Fruit fly (Drosophila melanogaster) whole organism, embryonic: Measurements from ENCODE around the gene lectin-37Da.

Experiments used
- Adf1 ChIP-seq: fragments of 200-800 bp; sonication (Bioruptor generic); IDR thresholded peaks from 2 replicates; pipeline ENCODE4 v1.3.6; 2022; ENCODE audit warnings: missing biosample characterization, missing genetic modification characterization
- CG10274 ChIP-seq: fragments of 200-800 bp; sonication (Bioruptor generic); optimal IDR thresholded peaks from 3 replicates; lab custom pipeline; 2017; ENCODE audit warnings: missing biosample characterization, mild to moderate bottlenecking, missing genetic modification characterization
- CG10366 ChIP-seq: fragments of 200-800 bp; sonication (Bioruptor generic); IDR thresholded peaks from 2 replicates; pipeline ENCODE4 v1.3.6; 2022; ENCODE audit warnings: missing biosample characterization, missing genetic modification characterization
- CG11504 ChIP-seq: fragments of 200-800 bp; sonication (Bioruptor generic); optimal IDR thresholded peaks from 3 replicates; lab custom pipeline; 2019; ENCODE audit warnings: missing biosample characterization, mild to moderate bottlenecking, missing genetic modification characterization, moderate library complexity
- CG12219 ChIP-seq: fragments of 200-800 bp; sonication (Bioruptor generic); optimal IDR thresholded peaks from 3 replicates; lab custom pipeline; 2018; ENCODE audit warnings: missing biosample characterization, mild to moderate bottlenecking, missing genetic modification characterization
- CG13424 ChIP-seq: fragments of 200-800 bp; sonication (Bioruptor generic); optimal IDR thresholded peaks from 2 replicates; lab custom pipeline; 2019; ENCODE audit warnings: missing biosample characterization, mild to moderate bottlenecking, missing genetic modification characterization, moderate library complexity
- CG14014 ChIP-seq: fragments of 200-800 bp; sonication (Bioruptor generic); IDR thresholded peaks from 2 replicates; pipeline ENCODE4 v1.3.6; 2022; ENCODE audit warnings: missing biosample characterization, missing genetic modification characterization
- CG14860 ChIP-seq: fragments of 200-800 bp; sonication (Bioruptor generic); IDR thresholded peaks from 3 replicates; pipeline ENCODE4 v1.3.6; 2022; ENCODE audit warnings: missing biosample characterization, missing genetic modification characterization; ENCODE audit not compliant: partially characterized antibody
- CG17361 ChIP-seq: fragments of 200-800 bp; sonication (Bioruptor generic); IDR thresholded peaks from 3 replicates; pipeline ENCODE4 v1.3.6; 2022; ENCODE audit warnings: missing biosample characterization, missing genetic modification characterization
- CG17568 ChIP-seq: fragments of 200-800 bp; sonication (Bioruptor generic); optimal IDR thresholded peaks from 2 replicates; lab custom pipeline; 2018; ENCODE audit warnings: missing biosample characterization, mild to moderate bottlenecking, missing genetic modification characterization, moderate library complexity
- CG1792 ChIP-seq: fragments of 200-800 bp; sonication (Bioruptor generic); optimal IDR thresholded peaks from 2 replicates; lab custom pipeline; 2016; ENCODE audit warnings: missing biosample characterization, missing genetic modification characterization
- CG18262 ChIP-seq: fragments of 200-800 bp; optimal IDR thresholded peaks from 3 replicates; lab custom pipeline; 2019; ENCODE audit warnings: missing biosample characterization, mild to moderate bottlenecking, missing genetic modification characterization, moderate library complexity
- CG1832 ChIP-seq: fragments of 200-800 bp; sonication (Bioruptor generic); optimal IDR thresholded peaks from 2 replicates; lab custom pipeline; 2017; ENCODE audit warnings: missing biosample characterization, mild to moderate bottlenecking, missing genetic modification characterization, inconsistent platforms
- CG18599 ChIP-seq: fragments of 200-800 bp; sonication (Bioruptor generic); optimal IDR thresholded peaks from 3 replicates; lab custom pipeline; 2017; ENCODE audit warnings: missing biosample characterization, missing genetic modification characterization, mild to moderate bottlenecking, moderate library complexity, missing genetic modification reagents
- CG2712 ChIP-seq: fragments of 200-800 bp; optimal IDR thresholded peaks from 3 replicates; lab custom pipeline; 2019; ENCODE audit warnings: missing biosample characterization, mild to moderate bottlenecking, missing genetic modification characterization, moderate library complexity
- CG3281 ChIP-seq: fragments of 200-800 bp; sonication (Bioruptor generic); optimal IDR thresholded peaks from 3 replicates; lab custom pipeline; 2017; ENCODE audit warnings: missing biosample characterization, mild to moderate bottlenecking, missing genetic modification characterization
- CG34376 ChIP-seq: fragments of 200-800 bp; sonication (Bioruptor generic); optimal IDR thresholded peaks from 2 replicates; lab custom pipeline; 2018; ENCODE audit warnings: missing biosample characterization, mild to moderate bottlenecking, missing genetic modification characterization
- CG4282 ChIP-seq: fragments of 200-800 bp; sonication (Bioruptor generic); optimal IDR thresholded peaks from 2 replicates; lab custom pipeline; 2016; ENCODE audit warnings: missing biosample characterization, missing genetic modification characterization
- CG4854 ChIP-seq: fragments of 200-800 bp; sonication (Bioruptor generic); optimal IDR thresholded peaks from 2 replicates; lab custom pipeline; 2016; ENCODE audit warnings: missing biosample characterization, missing genetic modification characterization, inconsistent platforms
- CG7839 ChIP-seq: fragments of 200-800 bp; sonication (Bioruptor generic); optimal IDR thresholded peaks from 3 replicates; lab custom pipeline; 2018; ENCODE audit warnings: missing biosample characterization, mild to moderate bottlenecking, missing genetic modification characterization, moderate library complexity
- CG9609 ChIP-seq: fragments of 200-800 bp; sonication (Bioruptor generic); optimal IDR thresholded peaks from 3 replicates; lab custom pipeline; 2016; ENCODE audit warnings: missing biosample characterization, missing genetic modification characterization
- CkIIα-i1 ChIP-seq: fragments of 200-800 bp; sonication (Bioruptor generic); IDR thresholded peaks from 2 replicates; pipeline ENCODE4 v1.3.6; 2022; ENCODE audit warnings: missing biosample characterization, missing genetic modification characterization
- Dad ChIP-seq: fragments of 200-800 bp; sonication (Bioruptor generic); optimal IDR thresholded peaks from 3 replicates; lab custom pipeline; 2016; ENCODE audit warnings: missing biosample characterization, missing genetic modification characterization
- Deaf1 ChIP-seq: fragments of 200-800 bp; optimal IDR thresholded peaks from 3 replicates; lab custom pipeline; 2019; ENCODE audit warnings: missing biosample characterization, mild to moderate bottlenecking, missing genetic modification characterization, moderate library complexity
- Elba2 ChIP-seq: fragments of 200-800 bp; sonication (Bioruptor generic); optimal IDR thresholded peaks from 3 replicates; lab custom pipeline; 2016; ENCODE audit warnings: missing biosample characterization, missing genetic modification characterization
- Med ChIP-seq: fragments of 200-800 bp; sonication (Bioruptor generic); peaks from one replicate; lab custom pipeline; 2016; ENCODE audit warnings: missing biosample characterization, missing genetic modification characterization, mild to moderate bottlenecking, inconsistent platforms, moderate library complexity
- Meics ChIP-seq: fragments of 200-800 bp; sonication (Bioruptor generic); optimal IDR thresholded peaks from 2 replicates; lab custom pipeline; 2017; ENCODE audit warnings: missing biosample characterization, mild to moderate bottlenecking, missing genetic modification characterization
- Trl ChIP-seq, 3 experiments: fragments of >200 bp in 2 of 3; fragments of 200-800 bp in 1 of 3; sonication (Bioruptor generic) in 1 of 3; optimal IDR thresholded peaks; 2 replicates in 1 of 3; 3 replicates in 2 of 3; lab custom pipeline; 2016 to 2017; ENCODE audit warnings: missing biosample characterization in 1 of 3, missing genetic modification characterization in 1 of 3
- ab ChIP-seq: fragments of 200-800 bp; sonication (Bioruptor generic); optimal IDR thresholded peaks from 2 replicates; lab custom pipeline; 2016; ENCODE audit warnings: missing biosample characterization, missing genetic modification characterization
- bigmax ChIP-seq: fragments of 200-800 bp; sonication (Bioruptor generic); optimal IDR thresholded peaks from 2 replicates; lab custom pipeline; 2018; ENCODE audit warnings: missing biosample characterization, mild to moderate bottlenecking, missing genetic modification characterization
- br ChIP-seq: fragments of >200 bp; optimal IDR thresholded peaks from 2 replicates; lab custom pipeline; 2017
- cg ChIP-seq: fragments of 200-800 bp; sonication (Bioruptor generic); optimal IDR thresholded peaks from 3 replicates; lab custom pipeline; 2019; ENCODE audit warnings: missing biosample characterization, mild to moderate bottlenecking, missing genetic modification characterization, moderate library complexity
- chm ChIP-seq: fragments of 200-800 bp; sonication (Bioruptor generic); IDR thresholded peaks from 2 replicates; pipeline ENCODE4 v1.3.6; 2022; ENCODE audit warnings: missing biosample characterization, missing genetic modification characterization
- crol ChIP-seq: fragments of 200-800 bp; sonication (Bioruptor generic); IDR thresholded peaks from 2 replicates; pipeline ENCODE4 v1.3.6; 2022; ENCODE audit warnings: missing biosample characterization, missing genetic modification characterization
- ewg ChIP-seq: fragments of 200-800 bp; sonication (Bioruptor generic); optimal IDR thresholded peaks from 3 replicates; lab custom pipeline; 2017; ENCODE audit warnings: mild to moderate bottlenecking, missing biosample characterization, missing genetic modification reagents, missing genetic modification characterization
- eyg ChIP-seq: fragments of 200-800 bp; sonication (Bioruptor generic); optimal IDR thresholded peaks from 3 replicates; lab custom pipeline; 2016; ENCODE audit warnings: missing biosample characterization, missing genetic modification characterization
- fru ChIP-seq: fragments of >200 bp; optimal IDR thresholded peaks from 2 replicates; lab custom pipeline; 2017
- gcm2 ChIP-seq: fragments of 200-800 bp; sonication (Bioruptor generic); optimal IDR thresholded peaks from 2 replicates; lab custom pipeline; 2016; ENCODE audit warnings: missing biosample characterization, missing genetic modification characterization
- gsb-n ChIP-seq: fragments of 200-800 bp; sonication (Bioruptor generic); optimal IDR thresholded peaks from 3 replicates; lab custom pipeline; 2018; ENCODE audit warnings: missing biosample characterization, mild to moderate bottlenecking, missing genetic modification characterization
- jumu ChIP-seq: fragments of 200-800 bp; sonication (Bioruptor generic); optimal IDR thresholded peaks from 3 replicates; lab custom pipeline; 2016; ENCODE audit warnings: missing biosample characterization, missing genetic modification characterization
- mirr ChIP-seq: fragments of 200-800 bp; sonication (Bioruptor generic); optimal IDR thresholded peaks from 3 replicates; lab custom pipeline; 2018; ENCODE audit warnings: missing biosample characterization, mild to moderate bottlenecking, missing genetic modification characterization
- sd ChIP-seq: fragments of 200-800 bp; sonication (Bioruptor generic); optimal IDR thresholded peaks from 3 replicates; lab custom pipeline; 2018; ENCODE audit warnings: missing biosample characterization, mild to moderate bottlenecking, missing genetic modification characterization, moderate library complexity
- sens ChIP-seq: fragments of 200-800 bp; sonication (Bioruptor generic); peaks from one replicate; lab custom pipeline; 2016; ENCODE audit warnings: missing biosample characterization, missing genetic modification characterization
- sisA ChIP-seq: fragments of 200-800 bp; sonication (Bioruptor generic); IDR thresholded peaks from 2 replicates; pipeline ENCODE4 v1.3.6; 2022; ENCODE audit warnings: missing biosample characterization, missing genetic modification characterization
- ssp ChIP-seq: fragments of 200-800 bp; sonication (Bioruptor generic); IDR thresholded peaks from 2 replicates; pipeline ENCODE4 v1.3.6; 2022; ENCODE audit warnings: missing biosample characterization, missing genetic modification characterization
- tup ChIP-seq: fragments of 200-800 bp; sonication (Bioruptor generic); optimal IDR thresholded peaks from 2 replicates; lab custom pipeline; 2016; ENCODE audit warnings: missing biosample characterization, mild to moderate bottlenecking, missing genetic modification characterization, moderate library complexity
- twi ChIP-seq: fragments of 200-800 bp; optimal IDR thresholded peaks from 2 replicates; lab custom pipeline; 2019; ENCODE audit warnings: missing biosample characterization, mild to moderate bottlenecking, missing genetic modification characterization, moderate library complexity
- z ChIP-seq: fragments of 200-800 bp; sonication (Bioruptor generic); IDR thresholded peaks from 3 replicates; pipeline ENCODE4 v1.3.6; 2022; ENCODE audit warnings: missing biosample characterization, missing genetic modification characterization

The lectin-37Da gene

dm6 chr2L:19413118-19413893, 4.8 kb upstream of the lectin-37Da start (continued):
- TF ChIP-seq Elba2 (GFP tag; lab: Kevin White, UChicago) = peak; percentile 2
- 0 out of 3 replicates have a peak, but pooled peaks have one; percentile 24 for TF ChIP-seq CG17361 (GFP tag; lab: Robert Waterston, UW)
- TF ChIP-seq ewg = no peak
- TF ChIP-seq CG18262 = peak; percentile 14
- TF ChIP-seq fru (lab: Kevin White, UChicago) = no peak
- TF ChIP-seq twi (tag; lab: Kevin White, UChicago) = peak; percentile 16
- TF ChIP-seq CG2712 (tag; lab: Kevin White, UChicago) = peak; percentile 13
- no peak for TF ChIP-seq CG11504
- TF ChIP-seq sens = peak; percentile 56
- TF ChIP-seq CG1832 (GFP tag; lab: Kevin White, UChicago) = no peak

dm6 chr2L:19414233-19414749, 3.8 kb upstream of the lectin-37Da start:
- TF ChIP-seq ewg (no peak), CG14860 (GFP tag; lab: Robert Waterston, UW) (no peak), br (no peak), bigmax (no peak), Trl (optimal IDR thresholded peaks at IDR 0.05; lab: Kevin White, UChicago) (peak; percentile 19 to 34), Trl (GFP tag; optimal IDR thresholded peaks at IDR 0.05; lab: Kevin White, UChicago) (no peak), chm (GFP tag; lab: Robert Waterston, UW) (no peak; the same call in 1 of the 2 replicates), z (GFP tag; lab: Robert Waterston, UW) (peak; percentile 93), ab (no peak), ssp (GFP tag; lab: Robert Waterston, UW) (no peak), jumu (GFP tag; lab: Kevin White, UChicago) (no peak), tup (no peak), CG18599 (no peak), CG10274 (no peak), gcm2 (GFP tag; lab: Kevin White, UChicago) (no peak), eyg (GFP tag; lab: Kevin White, UChicago) (no peak), sisA (GFP tag; lab: Robert Waterston, UW) (no peak), sd (peak; percentile 61), CG9609 (GFP tag; lab: Kevin White, UChicago) (no peak), CG4854 (GFP tag; lab: Kevin White, UChicago) (no peak), twi (tag; lab: Kevin White, UChicago) (no peak), mirr (GFP tag; lab: Kevin White, UChicago) (no peak), CkIIα-i1 (GFP tag; lab: Robert Waterston, UW) (no peak), CG34376 (GFP tag; lab: Kevin White, UChicago) (peak; percentile 11), CG1792 (GFP tag; lab: Kevin White, UChicago) (no peak), CG3281 (no peak), cg (GFP tag; lab: Kevin White, UChicago) (peak; percentile 34), CG7839 (tag; lab: Kevin White, UChicago) (no peak), Med (GFP tag; lab: Kevin White, UChicago) (peak; percentile 33), CG10366 (GFP tag; lab: Robert Waterston, UW) (no peak), Deaf1 (tag; lab: Kevin White, UChicago) (peak; percentile 9), CG4282 (GFP tag; lab: Kevin White, UChicago) (no peak), crol (GFP tag; lab: Robert Waterston, UW) (no peak), CG14014 (no peak), Dad (GFP tag; lab: Kevin White, UChicago) (no peak), Adf1 (peak; percentile 26; the same call in 1 of the 2 replicates), CG17568 (peak; percentile 3), gsb-n (tag; lab: Kevin White, UChicago) (no peak), CG13424 (tag; lab: Kevin White, UChicago) (no peak), CG12219 (no peak), Meics (GFP tag; lab: Kevin White, UChicago) (no peak)
